Fruit fly (Drosophila melanogaster): ENCODE results near the gene CG45067.

The CG45067 gene

dm6 chr3L:3081146-3081872 lies 33.0 kb downstream of the CG45067 start (continued):
- TF ChIP-seq run (tag; optimal IDR thresholded peaks at IDR 0.05) (peak; percentile 98), NFAT (GFP tag; IDR thresholded peaks at IDR 0.05) (peak; percentile 98), B-H1 (GFP tag; IDR thresholded peaks at IDR 0.05) (peak; percentile 98), mam (GFP tag; optimal IDR thresholded peaks at IDR 0.05) (peak; percentile 97), ac (GFP tag; optimal IDR thresholded peaks at IDR 0.05) (peak; percentile 97), Eip74EF (GFP tag; optimal IDR thresholded peaks at IDR 0.05) (peak in 1 of 2 experiments; percentile 97), CG18619 (GFP tag; optimal IDR thresholded peaks at IDR 0.05) (peak; percentile 98), Atf6 (GFP tag; IDR thresholded peaks at IDR 0.05) (peak; percentile 99), sqz (GFP tag; optimal IDR thresholded peaks at IDR 0.05) (peak; percentile 99), CG12744 (GFP tag; optimal IDR thresholded peaks at IDR 0.05) (peak; percentile 96), ewg (GFP tag; optimal IDR thresholded peaks at IDR 0.05) (peak; percentile 96), CG5953 (GFP tag; IDR thresholded peaks at IDR 0.05) (peak; percentile 98), ttk (GFP tag; IDR thresholded peaks at IDR 0.05) (peak; percentile 98), HmgD (GFP tag; optimal IDR thresholded peaks at IDR 0.05) (peak; percentile 80), C15 (GFP tag; IDR thresholded peaks at IDR 0.05) (peak; percentile 96), CG17829 (tag; optimal IDR thresholded peaks at IDR 0.05) (peak; percentile 98), CG7987 (GFP tag; optimal IDR thresholded peaks at IDR 0.05) (peak; percentile 98), Poxn (GFP tag; IDR thresholded peaks at IDR 0.05) (peak; percentile 94), abd-A (tag; optimal IDR thresholded peaks at IDR 0.05) (peak; percentile 87), trh (GFP tag; optimal IDR thresholded peaks at IDR 0.05) (peak; percentile 95), CG12071 (GFP tag; optimal IDR thresholded peaks at IDR 0.05) (peak; percentile 99), fd3F (GFP tag; optimal IDR thresholded peaks at IDR 0.05) (peak; percentile 97), Spps (tag; optimal IDR thresholded peaks at IDR 0.05) (peak; percentile 98), CG4328 (GFP tag; optimal IDR thresholded peaks at IDR 0.05) (peak; percentile 97), CG11398 (GFP tag; optimal IDR thresholded peaks at IDR 0.05) (peak; percentile 91), CG10979 (tag; optimal IDR thresholded peaks at IDR 0.05) (peak; percentile 98), CG5180 (GFP tag; optimal IDR thresholded peaks at IDR 0.05) (peak; percentile 91), Usf (GFP tag; optimal IDR thresholded peaks at IDR 0.05) (peak; percentile 97), lov (optimal IDR thresholded peaks at IDR 0.05) (no peak), lov (GFP tag; IDR thresholded peaks at IDR 0.05) (peak; percentile 97), Drgx (GFP tag; IDR thresholded peaks at IDR 0.05) (peak; percentile 99), CG17568 (GFP tag; optimal IDR thresholded peaks at IDR 0.05) (peak; percentile 98), fru (optimal IDR thresholded peaks at IDR 0.05) (no peak), Camta (GFP tag; optimal IDR thresholded peaks at IDR 0.05) (peak; percentile 94), sens-2 (GFP tag; IDR thresholded peaks at IDR 0.05) (peak; percentile 97), CG34224 (GFP tag; IDR thresholded peaks at IDR 0.05; ENCODE audit: partially characterized antibody) (peak; percentile 76), Atf-2 (GFP tag; optimal IDR thresholded peaks at IDR 0.05) (peak; percentile 95), CG16863 (GFP tag; optimal IDR thresholded peaks at IDR 0.05) (peak; percentile 96), CG11696 (GFP tag; IDR thresholded peaks at IDR 0.05) (peak; percentile 94), cad (GFP tag; optimal IDR thresholded peaks at IDR 0.05) (peak; percentile 49), CG2116 (GFP tag; optimal IDR thresholded peaks at IDR 0.05) (peak; percentile 89), repo (GFP tag; optimal IDR thresholded peaks at IDR 0.05) (peak; percentile 91), exex (tag; optimal IDR thresholded peaks at IDR 0.05) (peak; percentile 94), Hmx (GFP tag; optimal IDR thresholded peaks at IDR 0.05) (peak; percentile 94), ash1 (GFP tag; optimal IDR thresholded peaks at IDR 0.05) (peak; percentile 77), CG10462 (GFP tag; optimal IDR thresholded peaks at IDR 0.05) (peak; percentile 97), nerfin-2 (GFP tag; IDR thresholded peaks at IDR 0.05; ENCODE audit: partially characterized antibody) (peak; percentile 80), gro (GFP tag; optimal IDR thresholded peaks at IDR 0.05) (peak; percentile 97), chif (GFP tag; optimal IDR thresholded peaks at IDR 0.05) (peak; percentile 93 to 97), Ravus (GFP tag; IDR thresholded peaks at IDR 0.05) (peak; percentile 96)

All from whole organism, embryonic.